Worm (Caenorhabditis elegans) whole organism, L1 larva: Measurements from ENCODE around the gene C01G5.25.
A peak's percentile ranks its signal among the peaks of the same experiment; 100 is the strongest.

Source experiments
- aha-1 ChIP-seq: fragments of 150-350 bp; optimal IDR thresholded peaks from 2 replicates; lab custom pipeline; 2014; ENCODE audit warnings: missing biosample characterization, missing genetic modification characterization
- dsc-1 ChIP-seq: sonication (generic microtip); optimal IDR thresholded peaks from 2 replicates; lab custom pipeline; 2016; ENCODE audit warnings: mild to moderate bottlenecking, missing genetic modification characterization, missing compliant biosample characterization
- hlh-4 ChIP-seq: sonication (generic microtip); optimal IDR thresholded peaks from 2 replicates; lab custom pipeline; 2016; ENCODE audit warnings: mild to moderate bottlenecking, missing genetic modification characterization, missing compliant biosample characterization
- lin-13 ChIP-seq: fragments of 150-350 bp; optimal IDR thresholded peaks from 2 replicates; lab custom pipeline; 2014; ENCODE audit warnings: missing biosample characterization, missing genetic modification reagents, missing genetic modification characterization
- lsy-2 ChIP-seq, 2 experiments: fragments of 150-350 bp; optimal IDR thresholded peaks; 2 replicates each; lab custom pipeline; 2014; ENCODE audit warnings: missing biosample characterization in 2 of 2, missing genetic modification characterization in 2 of 2
- mep-1 ChIP-seq: fragments of 150-350 bp; optimal IDR thresholded peaks from 2 replicates; lab custom pipeline; 2014; ENCODE audit warnings: missing biosample characterization, missing genetic modification characterization
- nhr-237 ChIP-seq: fragments of 150-350 bp; optimal IDR thresholded peaks from 2 replicates; lab custom pipeline; 2014; ENCODE audit warnings: missing biosample characterization, missing genetic modification characterization
- nhr-76 ChIP-seq: sonication (generic microtip); optimal IDR thresholded peaks from 2 replicates; lab custom pipeline; 2017; ENCODE audit warnings: missing biosample characterization, missing genetic modification characterization
- pqm-1 ChIP-seq: sonication (generic microtip); optimal IDR thresholded peaks from 3 replicates; lab custom pipeline; 2017; ENCODE audit warnings: missing biosample characterization, missing genetic modification characterization
- rnt-1 ChIP-seq: sonication (generic microtip); optimal IDR thresholded peaks from 2 replicates; lab custom pipeline; 2016; ENCODE audit warnings: mild to moderate bottlenecking, missing genetic modification characterization, moderate library complexity, missing compliant biosample characterization
- tbx-2 ChIP-seq: sonication (generic microtip); optimal IDR thresholded peaks from 2 replicates; lab custom pipeline; 2016; ENCODE audit warnings: missing genetic modification characterization, missing compliant biosample characterization
- unc-130 ChIP-seq: fragments of 150-350 bp; optimal IDR thresholded peaks from 2 replicates; lab custom pipeline; 2017; ENCODE audit warnings: missing biosample characterization, missing genetic modification characterization, inconsistent platforms
- unc-86 ChIP-seq: sonication (generic microtip); optimal IDR thresholded peaks from 2 replicates; lab custom pipeline; 2016; ENCODE audit warnings: missing genetic modification characterization, missing compliant biosample characterization
- zag-1 ChIP-seq: fragments of 150-350 bp; optimal IDR thresholded peaks from 2 replicates; lab custom pipeline; 2014; ENCODE audit warnings: missing biosample characterization, missing genetic modification characterization

ce11 chrIV:6574343-6574742, 32.9 kb downstream of the C01G5.25 start:
- TF ChIP-seq aha-1 (tag; lab: Kevin White, UChicago) = no peak
- no peak for TF ChIP-seq lsy-2 (tag; optimal IDR thresholded peaks at IDR 0.05; lab: Kevin White, UChicago)
- no peak for TF ChIP-seq lin-13 (GFP tag; lab: Kevin White, UChicago)
- TF ChIP-seq zag-1 (tag; lab: Kevin White, UChicago) = no peak
- no peak for TF ChIP-seq unc-130 (tag; lab: Kevin White, UChicago)
- TF ChIP-seq pqm-1 (tag; lab: Kevin White, UChicago) = no peak
- TF ChIP-seq nhr-237 = no peak
- no peak for TF ChIP-seq unc-86 (tag; lab: Kevin White, UChicago)
- no peak for TF ChIP-seq mep-1
- no peak for TF ChIP-seq hlh-4 (tag; lab: Kevin White, UChicago)
- TF ChIP-seq rnt-1 (tag; lab: Kevin White, UChicago) = no peak
- no peak for TF ChIP-seq tbx-2 (tag; lab: Kevin White, UChicago)
- no peak for TF ChIP-seq nhr-76
- TF ChIP-seq dsc-1 (tag; lab: Kevin White, UChicago) = peak; percentile 9
